Worm (Caenorhabditis elegans) whole organism, L2 larva: ENCODE results near the gene sip-1.

Experiments
- F13H6.1 ChIP-seq: sonication (generic microtip); optimal IDR thresholded peaks from 2 replicates; lab custom pipeline; 2016; ENCODE audit warnings: missing genetic modification characterization, missing compliant biosample characterization
- blmp-1 ChIP-seq: sonication (generic microtip); optimal IDR thresholded peaks from 2 replicates; lab custom pipeline; 2017; ENCODE audit warnings: missing genetic modification characterization, mild to moderate bottlenecking, missing compliant biosample characterization, antibody characterized with exemption, moderate library complexity; ENCODE audit not compliant: insufficient read depth
- nhr-23 ChIP-seq: fragments of 150-350 bp; optimal IDR thresholded peaks from 2 replicates; lab custom pipeline; 2014; ENCODE audit warnings: missing biosample characterization, missing genetic modification reagents, missing genetic modification characterization
- peb-1 ChIP-seq: fragments of 150-350 bp; optimal IDR thresholded peaks from 2 replicates; lab custom pipeline; 2014; ENCODE audit warnings: missing biosample characterization, missing genetic modification characterization
- skn-1 ChIP-seq: sonication (generic microtip); optimal IDR thresholded peaks from 2 replicates; lab custom pipeline; 2017; ENCODE audit warnings: missing biosample characterization, missing genetic modification characterization
- snpc-4 ChIP-seq: fragments of 150-350 bp; optimal IDR thresholded peaks from 2 replicates; lab custom pipeline; 2014; ENCODE audit warnings: missing biosample characterization, missing genetic modification characterization
- ztf-1 ChIP-seq: fragments of 200-800 bp; sonication (Bioruptor generic); conservative IDR thresholded peaks from 2 replicates; pipeline ENCODE4 v1.3.6; 2022; ENCODE audit warnings: missing genetic modification characterization, missing compliant biosample characterization

DNA sequence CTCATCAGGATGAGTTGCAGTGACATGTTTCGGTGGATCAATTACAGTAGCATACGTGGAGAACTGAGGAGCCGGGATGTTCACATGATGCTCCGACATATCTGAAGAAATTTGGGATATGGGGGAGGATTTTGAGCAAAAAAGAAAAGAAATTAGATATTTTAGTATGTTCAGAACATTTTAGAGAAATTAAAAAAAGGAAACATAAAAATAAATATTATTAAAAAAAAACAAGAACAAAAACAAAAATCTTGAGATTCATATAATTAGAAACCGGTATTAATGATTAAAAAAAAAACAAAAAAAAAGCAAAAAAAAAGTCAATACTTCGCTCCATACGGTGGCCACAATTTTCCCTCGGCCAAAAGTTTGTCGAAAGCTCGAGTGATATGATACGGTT, 2.8 kb downstream of the sip-1 start, which contains the start of gene rab-33:
- TF ChIP-seq skn-1 (tag; lab: Kevin White, UChicago) (no peak), nhr-23 (tag; lab: Kevin White, UChicago) (no peak), blmp-1 (no peak), F13H6.1 (no peak), peb-1 (tag; lab: Kevin White, UChicago) (no peak), ztf-1 (no peak), snpc-4 (tag; lab: Kevin White, UChicago) (no peak)
